Worm (Caenorhabditis elegans) whole organism, young adult: ENCODE measurements around the gene K05D4.9.

Experiments used
- F10E7.11 ChIP-seq: sonication (generic microtip); optimal IDR thresholded peaks from 2 replicates; lab custom pipeline; 2017; ENCODE audit warnings: mild to moderate bottlenecking, missing genetic modification characterization, moderate library complexity, missing compliant biosample characterization
- F49E8.2 ChIP-seq: sonication (generic microtip); optimal IDR thresholded peaks from 3 replicates; lab custom pipeline; 2017; ENCODE audit warnings: missing genetic modification characterization, mild to moderate bottlenecking, missing compliant biosample characterization, antibody characterized with exemption, moderate library complexity; ENCODE audit not compliant: insufficient read depth
- F55B11.4 ChIP-seq: sonication (generic microtip); optimal IDR thresholded peaks from 2 replicates; lab custom pipeline; 2016; ENCODE audit warnings: missing compliant biosample characterization, missing genetic modification characterization, borderline replicate concordance; ENCODE audit not compliant: insufficient read depth
- F57A8.1 ChIP-seq: fragments of 200-800 bp; sonication (Bioruptor generic); optimal IDR thresholded peaks from 2 replicates; lab custom pipeline; 2018; ENCODE audit warnings: mild to moderate bottlenecking, missing genetic modification characterization, moderate library complexity, missing compliant biosample characterization
- K11D2.4 ChIP-seq: fragments of 200-800 bp; sonication (Bioruptor generic); IDR thresholded peaks from 2 replicates; pipeline ENCODE4 v1.3.6; 2022; ENCODE audit warnings: missing genetic modification reagents, missing genetic modification characterization, missing compliant biosample characterization
- K12H6.12 ChIP-seq: fragments of 200-800 bp; sonication (Bioruptor generic); optimal IDR thresholded peaks from 2 replicates; lab custom pipeline; 2018; ENCODE audit warnings: mild to moderate bottlenecking, missing genetic modification characterization, missing compliant biosample characterization
- Y53G8AR.9 ChIP-seq: fragments of 200-800 bp; sonication (Bioruptor generic); conservative IDR thresholded peaks from 2 replicates; pipeline ENCODE4 v1.3.6; 2022; ENCODE audit warnings: missing genetic modification reagents, missing genetic modification characterization, missing compliant biosample characterization
- ZK185.1 ChIP-seq: sonication (generic microtip); optimal IDR thresholded peaks from 2 replicates; lab custom pipeline; 2016; ENCODE audit warnings: mild to moderate bottlenecking, missing genetic modification characterization, missing compliant biosample characterization; ENCODE audit not compliant: poor library complexity, severe bottlenecking
- athp-1 ChIP-seq: sonication (generic microtip); optimal IDR thresholded peaks from 2 replicates; lab custom pipeline; 2017; ENCODE audit warnings: mild to moderate bottlenecking, missing genetic modification characterization, missing compliant biosample characterization
- attf-5 ChIP-seq: fragments of 200-800 bp; sonication (Bioruptor generic); optimal IDR thresholded peaks from 2 replicates; lab custom pipeline; 2018; ENCODE audit warnings: mild to moderate bottlenecking, missing genetic modification characterization, missing compliant biosample characterization
- ccch-3 ChIP-seq: fragments of 200-800 bp; sonication (Bioruptor generic); optimal IDR thresholded peaks from 2 replicates; lab custom pipeline; 2018; ENCODE audit warnings: mild to moderate bottlenecking, missing genetic modification characterization, missing compliant biosample characterization
- cebp-1 ChIP-seq, 2 experiments: fragments of 200-800 bp in 1 of 2; sonication (Bioruptor generic) in 1 of 2; sonication (generic microtip) in 1 of 2; IDR thresholded peaks in 1 of 2; optimal IDR thresholded peaks in 1 of 2; 2 replicates each; pipeline versions ENCODE4 v1.3.6 to Lab custom; 2017 to 2022; ENCODE audit warnings: missing compliant biosample characterization in 2 of 2, missing genetic modification characterization in 2 of 2, mild to moderate bottlenecking in 1 of 2, missing genetic modification reagents in 1 of 2, moderate library complexity in 1 of 2
- ceh-79 ChIP-seq: sonication (generic microtip); optimal IDR thresholded peaks from 2 replicates; lab custom pipeline; 2017; ENCODE audit warnings: mild to moderate bottlenecking, missing genetic modification characterization, missing compliant biosample characterization
- ceh-91 ChIP-seq: fragments of 200-800 bp; sonication (Bioruptor generic); IDR thresholded peaks from 2 replicates; pipeline ENCODE4 v1.3.6; 2022; ENCODE audit warnings: missing genetic modification reagents, missing genetic modification characterization, missing compliant biosample characterization
- dpff-1 ChIP-seq: sonication (generic microtip); optimal IDR thresholded peaks from 2 replicates; lab custom pipeline; 2017; ENCODE audit warnings: mild to moderate bottlenecking, missing genetic modification characterization, missing compliant biosample characterization
- egl-18 ChIP-seq: fragments of 200-800 bp; sonication (Bioruptor generic); IDR thresholded peaks from 2 replicates; pipeline ENCODE4 v1.3.6; 2022; ENCODE audit warnings: missing genetic modification reagents, missing genetic modification characterization, missing compliant biosample characterization
- gei-17 ChIP-seq: fragments of 200-800 bp; sonication (Bioruptor generic); optimal IDR thresholded peaks from 2 replicates; lab custom pipeline; 2018; ENCODE audit warnings: mild to moderate bottlenecking, missing genetic modification characterization, missing compliant biosample characterization
- hmg-1.2 ChIP-seq: fragments of 200-800 bp; sonication (Bioruptor generic); IDR thresholded peaks from 2 replicates; pipeline ENCODE4 v1.3.6; 2022; ENCODE audit warnings: missing genetic modification reagents, missing genetic modification characterization, missing compliant biosample characterization
- hsf-1 ChIP-seq: fragments of 200-800 bp; sonication (Bioruptor generic); IDR thresholded peaks from 2 replicates; pipeline ENCODE4 v1.3.6; 2022; ENCODE audit warnings: missing genetic modification reagents, missing genetic modification characterization, missing compliant biosample characterization
- lsy-27 ChIP-seq: sonication (generic microtip); optimal IDR thresholded peaks from 2 replicates; lab custom pipeline; 2017; ENCODE audit warnings: missing genetic modification characterization, mild to moderate bottlenecking, missing compliant biosample characterization, antibody characterized with exemption, missing genotype, borderline replicate concordance; ENCODE audit not compliant: insufficient read depth
- mcd-1 ChIP-seq: fragments of 200-800 bp; sonication (Bioruptor generic); IDR thresholded peaks from 2 replicates; pipeline ENCODE4 v1.3.6; 2022; ENCODE audit warnings: missing genetic modification reagents, missing genetic modification characterization, missing compliant biosample characterization
- mel-28 ChIP-seq: sonication (generic microtip); optimal IDR thresholded peaks from 2 replicates; lab custom pipeline; 2016; ENCODE audit warnings: borderline replicate concordance, mild to moderate bottlenecking, missing genetic modification characterization, missing compliant biosample characterization
- mxl-1 ChIP-seq: sonication (generic microtip); optimal IDR thresholded peaks from 2 replicates; lab custom pipeline; 2016; ENCODE audit warnings: missing genetic modification characterization, missing compliant biosample characterization
- nhr-179 ChIP-seq: sonication (generic microtip); optimal IDR thresholded peaks from 2 replicates; lab custom pipeline; 2016; ENCODE audit warnings: mild to moderate bottlenecking, missing genetic modification characterization, missing compliant biosample characterization
- nhr-27 ChIP-seq: fragments of 200-800 bp; sonication (Bioruptor generic); optimal IDR thresholded peaks from 2 replicates; lab custom pipeline; 2018; ENCODE audit warnings: mild to moderate bottlenecking, missing genetic modification characterization, moderate library complexity, missing compliant biosample characterization
- pbrm-1 ChIP-seq: fragments of 200-800 bp; sonication (Bioruptor generic); IDR thresholded peaks from 2 replicates; pipeline ENCODE4 v1.3.6; 2022; ENCODE audit warnings: missing genetic modification reagents, missing genetic modification characterization, missing compliant biosample characterization
- rpc-1 ChIP-seq, 2 experiments: fragments of 150-350 bp in 1 of 2; sonication (generic microtip) in 1 of 2; optimal IDR thresholded peaks; 2 replicates each; lab custom pipeline; 2014 to 2018; ENCODE audit warnings: missing biosample characterization in 1 of 2, missing genetic modification characterization in 1 of 2, missing genetic modification reagents in 1 of 2, missing genotype in 1 of 2
- snpc-3.4 ChIP-seq: sonication (generic microtip); optimal IDR thresholded peaks from 2 replicates; lab custom pipeline; 2017; ENCODE audit warnings: missing genetic modification characterization, mild to moderate bottlenecking, missing compliant biosample characterization, antibody characterized with exemption, moderate library complexity, missing genotype, missing genetic modification reagents
- sptf-2 ChIP-seq: fragments of 200-800 bp; sonication (Bioruptor generic); optimal IDR thresholded peaks from 2 replicates; lab custom pipeline; 2018; ENCODE audit warnings: mild to moderate bottlenecking, missing genetic modification characterization, missing compliant biosample characterization
- unc-130 ChIP-seq: sonication (generic microtip); optimal IDR thresholded peaks from 2 replicates; lab custom pipeline; 2016; ENCODE audit warnings: missing genetic modification reagents, missing genetic modification characterization, missing compliant biosample characterization
- xnd-1 ChIP-seq: sonication (generic microtip); optimal IDR thresholded peaks from 2 replicates; lab custom pipeline; 2016; ENCODE audit warnings: missing genotype, missing genetic modification reagents, missing genetic modification characterization, missing compliant biosample characterization
- zfh-2 ChIP-seq: fragments of 200-800 bp; sonication (Bioruptor generic); conservative IDR thresholded peaks from 2 replicates; pipeline ENCODE4 v1.3.6; 2022; ENCODE audit warnings: missing genetic modification reagents, missing genetic modification characterization, missing compliant biosample characterization
- ztf-18 ChIP-seq: sonication (generic microtip); optimal IDR thresholded peaks from 2 replicates; lab custom pipeline; 2016; ENCODE audit warnings: missing genotype, mild to moderate bottlenecking, missing genetic modification characterization, missing compliant biosample characterization
- ztf-6 ChIP-seq: fragments of 200-800 bp; sonication (Bioruptor generic); IDR thresholded peaks from 2 replicates; pipeline ENCODE4 v1.3.6; 2022; ENCODE audit warnings: missing genetic modification reagents, missing genetic modification characterization, missing compliant biosample characterization

K05D4.9 gene

DNA sequence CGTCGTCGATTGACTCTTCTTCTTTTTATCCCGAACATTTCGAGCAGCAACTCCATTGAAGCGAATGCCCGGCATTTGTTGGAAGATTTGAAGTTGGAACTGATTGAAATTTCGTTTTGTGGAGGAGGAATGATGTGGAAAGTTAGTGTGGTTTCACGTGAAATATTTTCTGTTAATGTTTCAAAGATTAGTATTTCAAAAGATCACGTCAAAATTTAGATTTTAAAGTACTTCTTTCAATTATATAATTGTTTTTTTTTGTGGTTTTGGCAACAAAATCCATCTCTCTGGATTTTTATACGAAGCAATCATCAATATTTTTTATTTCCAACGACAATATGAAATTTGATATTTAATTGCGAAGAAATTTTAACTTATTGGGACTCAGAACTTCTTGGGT is 34.6 kb downstream of the K05D4.9 start, which contains the start of gene F44G3.7:
Gene F44G3.7 (minus strand): TSS at position 101 of the 400 bp plus-strand sequence.
- TF ChIP-seq gei-17 (GFP tag; lab: Kevin White, UChicago) (no peak), mxl-1 (tag; lab: Kevin White, UChicago) (no peak), snpc-3.4 (tag; lab: Kevin White, UChicago) (no peak), egl-18 (no peak), unc-130 (GFP tag; lab: Kevin White, UChicago) (no peak), attf-5 (no peak), ZK185.1 (tag; lab: Kevin White, UChicago) (no peak), F57A8.1 (no peak), rpc-1 (optimal IDR thresholded peaks at IDR 0.05; lab: Kevin White, UChicago) (no peak), rpc-1 (tag; optimal IDR thresholded peaks at IDR 0.05; lab: Kevin White, UChicago) (no peak)

DNA sequence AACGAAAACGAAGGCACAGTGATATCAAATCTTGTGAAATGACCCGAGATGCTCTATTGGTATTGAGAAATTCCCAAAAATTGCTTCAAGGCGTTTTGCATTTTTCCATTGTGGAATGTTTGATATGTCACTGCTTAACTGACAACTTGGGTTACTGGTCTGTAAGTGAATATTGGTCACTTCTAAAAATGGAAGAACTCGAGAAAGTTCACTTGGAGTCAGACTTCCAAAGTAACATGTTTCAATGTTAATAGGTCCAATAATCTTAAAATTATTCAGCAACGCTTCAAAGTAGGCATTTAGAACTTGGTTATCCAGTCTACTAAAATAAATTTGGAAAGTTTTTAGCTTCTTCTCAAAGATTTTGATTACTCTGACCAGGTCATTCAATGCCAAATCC is 38.9 kb downstream of the K05D4.9 start, which contains the start of gene fbxa-144:
Gene fbxa-144 (minus strand): TSS at position 101 of the 400 bp plus-strand sequence.
- TF ChIP-seq zfh-2 (GFP tag; lab: Robert Waterston, UW) (no peak), dpff-1 (tag; lab: Kevin White, UChicago) (no peak), sptf-2 (no peak), nhr-179 (no peak), Y53G8AR.9 (GFP tag; lab: Robert Waterston, UW) (no peak), nhr-27 (tag; lab: Kevin White, UChicago) (no peak), ztf-6 (GFP tag; lab: Robert Waterston, UW) (no peak), ceh-91 (GFP tag; lab: Robert Waterston, UW) (no peak), xnd-1 (tag; lab: Kevin White, UChicago) (no peak), F55B11.4 (tag; lab: Kevin White, UChicago) (no peak), unc-130 (GFP tag; lab: Kevin White, UChicago) (no peak), F57A8.1 (no peak), ccch-3 (GFP tag; lab: Kevin White, UChicago) (no peak), ztf-18 (tag; lab: Kevin White, UChicago) (no peak), hsf-1 (GFP tag; lab: Robert Waterston, UW) (no peak), lsy-27 (no peak), F10E7.11 (tag; lab: Kevin White, UChicago) (no peak)

DNA sequence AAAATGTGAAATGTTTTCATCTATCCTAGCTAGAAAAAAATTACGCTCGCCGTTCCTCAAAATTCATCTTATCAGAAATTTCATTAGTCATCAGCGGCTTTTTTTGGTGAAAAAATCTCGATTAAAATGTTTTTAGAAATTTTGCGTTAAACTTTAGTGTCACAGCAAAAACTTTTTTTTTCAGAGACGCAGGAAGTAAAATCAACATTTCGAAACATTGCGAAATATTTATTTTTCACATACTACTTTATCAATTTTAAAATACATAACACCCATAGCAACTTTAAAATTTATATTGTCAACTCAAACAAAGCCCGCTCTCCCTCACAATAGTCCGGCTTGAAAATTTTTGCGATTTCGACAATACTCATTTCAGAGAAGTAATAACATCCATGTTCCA is 39.4 kb downstream of the K05D4.9 start:
- TF ChIP-seq cebp-1 (GFP tag; IDR thresholded peaks at IDR 0.05; lab: Robert Waterston, UW) (peak; percentile 76; the same call in 1 of the 2 replicates), cebp-1 (tag; optimal IDR thresholded peaks at IDR 0.05; lab: Kevin White, UChicago) (peak; percentile 95), F49E8.2 (no peak)

DNA sequence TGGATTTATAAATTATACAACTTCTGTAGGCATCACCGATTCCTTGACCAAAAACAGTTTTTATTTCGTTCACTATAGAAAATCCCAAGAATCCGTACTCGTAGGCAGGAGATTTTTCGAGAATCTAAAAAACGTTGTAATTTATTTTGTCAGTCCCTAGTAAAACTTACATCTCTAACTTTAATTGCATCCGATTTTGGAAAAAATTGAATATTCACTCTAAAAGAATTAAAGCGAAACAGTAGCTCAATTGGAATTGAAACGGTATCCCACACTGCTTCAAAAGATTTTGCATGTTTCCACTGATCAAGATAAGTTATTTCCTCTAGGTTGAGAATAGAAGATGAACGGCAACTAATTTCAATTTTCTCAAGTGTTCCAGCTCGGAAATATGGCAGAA is 40.4 kb downstream of the K05D4.9 start, which contains the start of gene fbxa-142:
Gene fbxa-142 (minus strand): TSS at position 101 of the 400 bp plus-strand sequence.
- no peak for TF ChIP-seq mcd-1 (GFP tag; lab: Robert Waterston, UW)
- no peak for TF ChIP-seq K11D2.4 (GFP tag; lab: Robert Waterston, UW)
- no peak for TF ChIP-seq pbrm-1 (GFP tag; lab: Robert Waterston, UW)
- TF ChIP-seq snpc-3.4 (tag; lab: Kevin White, UChicago), result no peak
- no peak for TF ChIP-seq lsy-27
- no peak for TF ChIP-seq mel-28 (tag; lab: Kevin White, UChicago)
- TF ChIP-seq K12H6.12 (tag; lab: Kevin White, UChicago), result no peak
- no peak for TF ChIP-seq hmg-1.2
- no peak for TF ChIP-seq athp-1 (tag; lab: Kevin White, UChicago)
- TF ChIP-seq rpc-1 (optimal IDR thresholded peaks at IDR 0.05; lab: Kevin White, UChicago), result no peak
- no peak for TF ChIP-seq rpc-1 (tag; optimal IDR thresholded peaks at IDR 0.05; lab: Kevin White, UChicago)
- no peak for TF ChIP-seq ceh-79
- TF ChIP-seq F49E8.2, result no peak
